Worm (Caenorhabditis elegans): ENCODE measurements around the gene F46B6.10.

Gene F46B6.10

ce11 chrV:9782969-9783368 is 18.9 kb downstream of the F46B6.10 start, which contains the start of gene F46B6.5:
Gene F46B6.5 (minus strand): TSS chrV:9783069.
- TF ChIP-seq F13C5.2 (tag; optimal IDR thresholded peaks at IDR 0.05) = no peak
- TF ChIP-seq tbx-37 (GFP tag; conservative IDR thresholded peaks at IDR 0.05) = no peak
- no peak for TF ChIP-seq ama-1 (optimal IDR thresholded peaks at IDR 0.05)
- TF ChIP-seq ets-7 (tag; optimal IDR thresholded peaks at IDR 0.05) = no peak
- no peak for TF ChIP-seq sea-1 (GFP tag; conservative IDR thresholded peaks at IDR 0.05)
- TF ChIP-seq tbx-11 (GFP tag; IDR thresholded peaks at IDR 0.05) = no peak
- no peak for TF ChIP-seq B0310.2 (tag; optimal IDR thresholded peaks at IDR 0.05)
- TF ChIP-seq pes-1 (GFP tag; IDR thresholded peaks at IDR 0.05) = no peak
- TF ChIP-seq tra-4 (tag; optimal IDR thresholded peaks at IDR 0.05) = no peak
- no peak for TF ChIP-seq ceh-13 (GFP tag; optimal IDR thresholded peaks at IDR 0.05)
- no peak for TF ChIP-seq flt-1 (GFP tag; IDR thresholded peaks at IDR 0.05)
- no peak for TF ChIP-seq hmbx-1 (tag; optimal IDR thresholded peaks at IDR 0.05)
- no peak for TF ChIP-seq ceh-36 (tag; optimal IDR thresholded peaks at IDR 0.05)
- no peak for TF ChIP-seq aly-1 (tag; optimal IDR thresholded peaks at IDR 0.05)
- TF ChIP-seq hnd-1 (tag; optimal IDR thresholded peaks at IDR 0.05) = no peak
- TF ChIP-seq hmg-4 (GFP tag; optimal IDR thresholded peaks at IDR 0.05) = no peak

- TF ChIP-seq aly-1 (tag; optimal IDR thresholded peaks at IDR 0.05) (no peak), tra-4 (tag; optimal IDR thresholded peaks at IDR 0.05) (no peak), pes-1 (GFP tag; IDR thresholded peaks at IDR 0.05) (no peak)
Measured at ce11 chrV:9782045-9782444, 19.8 kb downstream of the F46B6.10 start.

- TF ChIP-seq B0310.2 (tag; optimal IDR thresholded peaks at IDR 0.05) = no peak
- TF ChIP-seq flt-1 (GFP tag; IDR thresholded peaks at IDR 0.05) = no peak
- no peak for TF ChIP-seq hnd-1 (tag; optimal IDR thresholded peaks at IDR 0.05)
- no peak for TF ChIP-seq ceh-13 (GFP tag; optimal IDR thresholded peaks at IDR 0.05)
- no peak for TF ChIP-seq tbx-11 (GFP tag; IDR thresholded peaks at IDR 0.05)
- TF ChIP-seq ceh-36 (tag; optimal IDR thresholded peaks at IDR 0.05) = no peak
- no peak for TF ChIP-seq tbx-37 (GFP tag; conservative IDR thresholded peaks at IDR 0.05)
- TF ChIP-seq tra-4 (tag; optimal IDR thresholded peaks at IDR 0.05) = no peak
- no peak for TF ChIP-seq hmg-4 (GFP tag; optimal IDR thresholded peaks at IDR 0.05)
- no peak for TF ChIP-seq ama-1 (optimal IDR thresholded peaks at IDR 0.05)
Measured at ce11 chrV:9779418-9779817, 22.4 kb downstream of the F46B6.10 start, which contains the start of gene F46B6.4. Gene F46B6.4 (minus strand): TSS chrV:9779518.

- TF ChIP-seq tbx-11 (GFP tag; IDR thresholded peaks at IDR 0.05) = no peak
- TF ChIP-seq tbx-37 (GFP tag; conservative IDR thresholded peaks at IDR 0.05) = no peak
- no peak for TF ChIP-seq B0310.2 (tag; optimal IDR thresholded peaks at IDR 0.05)
- no peak for TF ChIP-seq tra-4 (tag; optimal IDR thresholded peaks at IDR 0.05)
- TF ChIP-seq ceh-36 (tag; optimal IDR thresholded peaks at IDR 0.05) = no peak
- TF ChIP-seq ama-1 (optimal IDR thresholded peaks at IDR 0.05) = no peak
- no peak for TF ChIP-seq ceh-13 (GFP tag; optimal IDR thresholded peaks at IDR 0.05)
- TF ChIP-seq F13C5.2 (tag; optimal IDR thresholded peaks at IDR 0.05) = no peak
- TF ChIP-seq hmbx-1 (tag; optimal IDR thresholded peaks at IDR 0.05) = no peak
- no peak for TF ChIP-seq hnd-1 (tag; optimal IDR thresholded peaks at IDR 0.05)
- TF ChIP-seq sea-1 (GFP tag; conservative IDR thresholded peaks at IDR 0.05) = no peak
Measured at ce11 chrV:9777645-9778044, 24.2 kb downstream of the F46B6.10 start, which contains the start of gene smg-4. Gene smg-4 (minus strand): TSS chrV:9777745.

ce11 chrV:9775734-9776133 is 26.1 kb downstream of the F46B6.10 start, which contains the start of gene F46B6.12:
Gene F46B6.12 (minus strand): TSS chrV:9775834.
- TF ChIP-seq aly-1 (tag; optimal IDR thresholded peaks at IDR 0.05) (no peak), B0310.2 (tag; optimal IDR thresholded peaks at IDR 0.05) (no peak), scrt-1 (GFP tag; IDR thresholded peaks at IDR 0.05) (no peak), tbx-37 (GFP tag; conservative IDR thresholded peaks at IDR 0.05) (no peak), F13C5.2 (tag; optimal IDR thresholded peaks at IDR 0.05) (no peak), flt-1 (GFP tag; IDR thresholded peaks at IDR 0.05) (no peak), tra-4 (tag; optimal IDR thresholded peaks at IDR 0.05) (no peak), ets-7 (tag; optimal IDR thresholded peaks at IDR 0.05) (no peak), hmg-4 (GFP tag; optimal IDR thresholded peaks at IDR 0.05) (no peak), tbx-11 (GFP tag; IDR thresholded peaks at IDR 0.05) (no peak), sea-1 (GFP tag; conservative IDR thresholded peaks at IDR 0.05) (no peak), hmbx-1 (tag; optimal IDR thresholded peaks at IDR 0.05) (no peak), hnd-1 (tag; optimal IDR thresholded peaks at IDR 0.05) (no peak), ama-1 (optimal IDR thresholded peaks at IDR 0.05) (no peak)

- TF ChIP-seq tbx-11 (GFP tag; IDR thresholded peaks at IDR 0.05) (no peak), tra-4 (tag; optimal IDR thresholded peaks at IDR 0.05) (no peak), B0310.2 (tag; optimal IDR thresholded peaks at IDR 0.05) (no peak), F13C5.2 (tag; optimal IDR thresholded peaks at IDR 0.05) (no peak)
Measured at ce11 chrV:9771970-9772369, 29.9 kb downstream of the F46B6.10 start, which contains the start of gene F46B6.2. Gene F46B6.2 (plus strand): TSS chrV:9772285.

- no peak for TF ChIP-seq hmbx-1 (tag; optimal IDR thresholded peaks at IDR 0.05)
- TF ChIP-seq ets-7 (tag; optimal IDR thresholded peaks at IDR 0.05) = no peak
- TF ChIP-seq hmg-4 (GFP tag; optimal IDR thresholded peaks at IDR 0.05) = no peak
- TF ChIP-seq pes-1 (GFP tag; IDR thresholded peaks at IDR 0.05) = no peak
- TF ChIP-seq tra-4 (tag; optimal IDR thresholded peaks at IDR 0.05) = no peak
- TF ChIP-seq scrt-1 (GFP tag; IDR thresholded peaks at IDR 0.05) = no peak
- TF ChIP-seq ama-1 (optimal IDR thresholded peaks at IDR 0.05) = no peak
- no peak for TF ChIP-seq ceh-36 (tag; optimal IDR thresholded peaks at IDR 0.05)
- TF ChIP-seq B0310.2 (tag; optimal IDR thresholded peaks at IDR 0.05) = no peak
- TF ChIP-seq aly-1 (tag; optimal IDR thresholded peaks at IDR 0.05) = no peak
Measured at ce11 chrV:9771311-9771710, 30.6 kb downstream of the F46B6.10 start.

Data from whole organism, early embryonic.